Fruit fly (Drosophila melanogaster): ENCODE measurements around the gene CG44158.

dm6 chr3R:18255281-18255680 lies 46.7 kb downstream of the CG44158 start, which contains the start of the genes Ada2a, Polr2D, Tgs1 and moi:
- TF ChIP-seq CTCF (optimal IDR thresholded peaks at IDR 0.05) (peak; percentile 1 to 28), CG8478 (optimal IDR thresholded peaks at IDR 0.05) (no peak)
